Fruit fly (Drosophila melanogaster): Measurements from ENCODE around the gene CG11656.
A peak's percentile ranks its signal among the peaks of the same experiment; 100 is the strongest.

The CG11656 gene

DNA sequence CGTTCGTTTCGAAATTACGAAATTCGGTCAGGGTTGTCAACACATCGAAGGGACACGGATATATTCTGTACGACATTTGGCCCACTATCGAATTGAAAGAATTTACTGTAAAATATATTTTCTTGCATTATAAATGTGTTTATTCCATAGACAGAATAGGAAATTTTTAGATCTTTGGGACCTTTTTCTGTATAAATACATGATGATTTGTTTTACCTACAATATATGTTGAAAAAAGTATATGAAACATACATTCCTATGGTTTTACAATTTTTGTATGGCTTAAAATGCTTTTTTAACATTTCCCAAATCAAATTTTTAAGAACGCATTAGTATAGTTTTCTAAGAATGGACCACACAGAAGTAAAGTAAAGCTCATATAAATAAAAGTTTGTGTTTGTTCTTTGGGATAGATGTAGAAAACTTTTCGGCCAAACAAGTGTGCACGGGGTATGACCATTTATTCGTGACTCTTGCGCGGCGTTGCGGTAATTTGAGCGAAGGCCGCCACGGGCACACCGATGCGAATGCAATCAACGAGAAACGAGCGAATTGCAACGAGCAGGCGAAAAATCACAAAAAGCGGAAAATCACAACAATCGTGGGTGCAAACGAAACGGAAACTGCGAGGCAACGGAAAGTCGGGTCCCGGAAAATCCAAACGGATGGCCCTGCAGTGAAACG lies 12.0 kb upstream of the CG11656 start, which contains the start of the genes CG17327, CG44194 and CG7518 (continued):
- peak; percentile 54 for TF ChIP-seq dm (GFP tag; optimal IDR thresholded peaks at IDR 0.05)
- TF ChIP-seq CHES-1-like (GFP tag; optimal IDR thresholded peaks at IDR 0.05) = peak; percentile 0
- no peak for TF ChIP-seq CG17361 (GFP tag; IDR thresholded peaks at IDR 0.05)
- peak; percentile 47; the same call in 2 of the 3 replicates for TF ChIP-seq knrl (GFP tag; IDR thresholded peaks at IDR 0.05; ENCODE audit: partially characterized antibody)
- TF ChIP-seq CG8089 (GFP tag; optimal IDR thresholded peaks at IDR 0.05) = peak; percentile 17
- TF ChIP-seq CG1602 (GFP tag; optimal IDR thresholded peaks at IDR 0.05) = peak; percentile 11
- TF ChIP-seq fd3F (GFP tag; optimal IDR thresholded peaks at IDR 0.05) = no peak
- peak; percentile 40 for TF ChIP-seq HLH54F (GFP tag; optimal IDR thresholded peaks at IDR 0.05)
- TF ChIP-seq CG32532 (GFP tag; IDR thresholded peaks at IDR 0.05) = 0 out of 2 replicates have a peak, but pooled peaks have one; percentile 12
- TF ChIP-seq CG1233 (GFP tag; optimal IDR thresholded peaks at IDR 0.05) = no peak
- peak; percentile 21 for TF ChIP-seq CG9437 (GFP tag; optimal IDR thresholded peaks at IDR 0.05)
- no peak for TF ChIP-seq fd64A (GFP tag; optimal IDR thresholded peaks at IDR 0.05)
- TF ChIP-seq prd (optimal IDR thresholded peaks at IDR 0.05) = no peak
- no peak for TF ChIP-seq prd (GFP tag; IDR thresholded peaks at IDR 0.05)
- TF ChIP-seq tna (GFP tag; IDR thresholded peaks at IDR 0.05; ENCODE audit: partially characterized antibody) = no peak
- TF ChIP-seq dysf (GFP tag; IDR thresholded peaks at IDR 0.05) = no peak
- peak; percentile 2 for TF ChIP-seq nerfin-1 (tag; optimal IDR thresholded peaks at IDR 0.05)
- TF ChIP-seq CG10959 (GFP tag; IDR thresholded peaks at IDR 0.05) = no peak
- no peak for TF ChIP-seq NC2α (GFP tag; optimal IDR thresholded peaks at IDR 0.05)
- TF ChIP-seq mam (GFP tag; optimal IDR thresholded peaks at IDR 0.05) = peak; percentile 27
- TF ChIP-seq bbx (GFP tag; IDR thresholded peaks at IDR 0.05; ENCODE audit: partially characterized antibody) = peak; percentile 37; the same call in 1 of the 2 replicates
- TF ChIP-seq CG8290 (GFP tag; optimal IDR thresholded peaks at IDR 0.05) = no peak
- no peak for TF ChIP-seq CG8290 (tag; optimal IDR thresholded peaks at IDR 0.05)
- TF ChIP-seq chif (GFP tag; optimal IDR thresholded peaks at IDR 0.05) = peak in 1 of 2 experiments; percentile 7
- no peak for TF ChIP-seq Mes4 (GFP tag; optimal IDR thresholded peaks at IDR 0.05)
- no peak for TF ChIP-seq peb (GFP tag; IDR thresholded peaks at IDR 0.05)
- TF ChIP-seq bab2 (GFP tag; optimal IDR thresholded peaks at IDR 0.05) = peak; percentile 39
- TF ChIP-seq CG8765 (GFP tag; IDR thresholded peaks at IDR 0.05) = no peak
- no peak for TF ChIP-seq PHDP (tag; optimal IDR thresholded peaks at IDR 0.05)
- TF ChIP-seq CG16863 (GFP tag; optimal IDR thresholded peaks at IDR 0.05) = no peak
- TF ChIP-seq Dp (GFP tag; optimal IDR thresholded peaks at IDR 0.05) = peak; percentile 29
- no peak for TF ChIP-seq CG6683 (GFP tag; optimal IDR thresholded peaks at IDR 0.05)
- TF ChIP-seq CG10267 (tag; optimal IDR thresholded peaks at IDR 0.05) = peak; percentile 29
- TF ChIP-seq ara (GFP tag; IDR thresholded peaks at IDR 0.05) = no peak
- peak; percentile 2 for TF ChIP-seq Ssrp (tag; optimal IDR thresholded peaks at IDR 0.05)
- peak; percentile 65 for TF ChIP-seq Med (GFP tag)
- peak; percentile 73 for TF ChIP-seq pzg (GFP tag; optimal IDR thresholded peaks at IDR 0.05)
- peak; percentile 78 for TF ChIP-seq CG17802 (tag; optimal IDR thresholded peaks at IDR 0.05)
- peak; percentile 18 to 59 for TF ChIP-seq Pdp1 (GFP tag; optimal IDR thresholded peaks at IDR 0.05)
- TF ChIP-seq Nf-YA (GFP tag; IDR thresholded peaks at IDR 0.05) = no peak
- TF ChIP-seq CG14860 (GFP tag; IDR thresholded peaks at IDR 0.05; ENCODE audit: partially characterized antibody) = 0 out of 3 replicates have a peak, but pooled peaks have one; percentile 13
- TF ChIP-seq CG30403 (GFP tag; optimal IDR thresholded peaks at IDR 0.05) = peak; percentile 47
- no peak for TF ChIP-seq cad (GFP tag; optimal IDR thresholded peaks at IDR 0.05)
- TF ChIP-seq CG16815 (GFP tag; optimal IDR thresholded peaks at IDR 0.05) = no peak
- TF ChIP-seq D19A (tag; optimal IDR thresholded peaks at IDR 0.05) = no peak
- TF ChIP-seq CG10462 (GFP tag; optimal IDR thresholded peaks at IDR 0.05) = no peak
- TF ChIP-seq az2 (GFP tag; optimal IDR thresholded peaks at IDR 0.05) = peak; percentile 30
- peak; percentile 77 for TF ChIP-seq rib (GFP tag; IDR thresholded peaks at IDR 0.05)
- TF ChIP-seq CG17186 (GFP tag; optimal IDR thresholded peaks at IDR 0.05) = peak; percentile 88
- TF ChIP-seq MESR4 (GFP tag; optimal IDR thresholded peaks at IDR 0.05) = peak; percentile 77

All from whole organism, embryonic.